Worm (Caenorhabditis elegans): ENCODE measurements around the gene T21E8.5.

The T21E8.5 gene

ce11 chrX:10900952-10901351 lies 15.0 kb downstream of the T21E8.5 start:
- TF ChIP-seq ztf-18 (tag; optimal IDR thresholded peaks at IDR 0.05): no peak
- TF ChIP-seq ztf-6 (GFP tag; IDR thresholded peaks at IDR 0.05): no peak
- TF ChIP-seq let-607 (tag; optimal IDR thresholded peaks at IDR 0.05): no peak
- TF ChIP-seq him-1 (tag; optimal IDR thresholded peaks at IDR 0.05): no peak
- TF ChIP-seq nhr-120 (GFP tag; IDR thresholded peaks at IDR 0.05): no peak
- no peak for TF ChIP-seq ceh-27 (GFP tag; optimal IDR thresholded peaks at IDR 0.05)
- TF ChIP-seq F55B11.4 (tag; optimal IDR thresholded peaks at IDR 0.05; ENCODE audit: borderline replicate concordance, insufficient read depth): no peak
- no peak for TF ChIP-seq F57C9.4 (tag; optimal IDR thresholded peaks at IDR 0.05)
- no peak for TF ChIP-seq attf-3 (GFP tag; conservative IDR thresholded peaks at IDR 0.05)
- no peak for TF ChIP-seq sdz-38 (tag; optimal IDR thresholded peaks at IDR 0.05)
- TF ChIP-seq chd-7 (tag; optimal IDR thresholded peaks at IDR 0.05): peak; percentile 45
- no peak for TF ChIP-seq athp-1 (tag; optimal IDR thresholded peaks at IDR 0.05)
- no peak for TF ChIP-seq unc-62 (GFP tag; optimal IDR thresholded peaks at IDR 0.05)
- peak; percentile 53 for TF ChIP-seq attf-5 (GFP tag; optimal IDR thresholded peaks at IDR 0.05)
- no peak for TF ChIP-seq pha-4 (tag; optimal IDR thresholded peaks at IDR 0.05)
- no peak for TF ChIP-seq snpc-1.3 (tag; optimal IDR thresholded peaks at IDR 0.05; ENCODE audit: insufficient read depth)
- TF ChIP-seq B0035.1 (tag; optimal IDR thresholded peaks at IDR 0.05): no peak
- no peak for TF ChIP-seq T26A5.8 (tag; optimal IDR thresholded peaks at IDR 0.05)
- no peak for TF ChIP-seq lin-35 (GFP tag; optimal IDR thresholded peaks at IDR 0.05)
- TF ChIP-seq mel-28 (tag; optimal IDR thresholded peaks at IDR 0.05; ENCODE audit: borderline replicate concordance): no peak
- TF ChIP-seq hsf-1 (GFP tag; IDR thresholded peaks at IDR 0.05): no peak
- no peak for TF ChIP-seq madf-8 (GFP tag; conservative IDR thresholded peaks at IDR 0.05)
- TF ChIP-seq nhr-80 (tag; optimal IDR thresholded peaks at IDR 0.05): no peak
- peak; percentile 57 for TF ChIP-seq K12H6.12 (tag; optimal IDR thresholded peaks at IDR 0.05)
- no peak for TF ChIP-seq efl-1 (GFP tag; optimal IDR thresholded peaks at IDR 0.05)
- no peak for TF ChIP-seq Y67H2A.10 (GFP tag; conservative IDR thresholded peaks at IDR 0.05)
- TF ChIP-seq ZK185.1 (tag; optimal IDR thresholded peaks at IDR 0.05; ENCODE audit: poor library complexity, severe bottlenecking): peak; percentile 31
- no peak for TF ChIP-seq F49E8.2 (tag; optimal IDR thresholded peaks at IDR 0.05; ENCODE audit: insufficient read depth)
- TF ChIP-seq cebp-1 (GFP tag; IDR thresholded peaks at IDR 0.05): no peak
- peak; percentile 35 for TF ChIP-seq cebp-1 (tag; optimal IDR thresholded peaks at IDR 0.05)
- no peak for TF ChIP-seq ets-4 (GFP tag; optimal IDR thresholded peaks at IDR 0.05)
- no peak for TF ChIP-seq F57A8.1 (GFP tag; optimal IDR thresholded peaks at IDR 0.05)
- TF ChIP-seq sea-2 (GFP tag; IDR thresholded peaks at IDR 0.05): no peak
- TF ChIP-seq somi-1 (GFP tag; optimal IDR thresholded peaks at IDR 0.05): peak; percentile 45
- TF ChIP-seq rpc-1 (optimal IDR thresholded peaks at IDR 0.05): no peak
- no peak for TF ChIP-seq rpc-1 (tag; optimal IDR thresholded peaks at IDR 0.05)
- no peak for TF ChIP-seq bed-1 (GFP tag; IDR thresholded peaks at IDR 0.05)
- TF ChIP-seq madf-3 (GFP tag; IDR thresholded peaks at IDR 0.05): no peak
- no peak for TF ChIP-seq nfyb-1 (GFP tag; IDR thresholded peaks at IDR 0.05)
- TF ChIP-seq F33H1.4 (GFP tag; IDR thresholded peaks at IDR 0.05): no peak
- no peak for TF ChIP-seq nhr-90 (tag; optimal IDR thresholded peaks at IDR 0.05)
- TF ChIP-seq ama-1 (optimal IDR thresholded peaks at IDR 0.05): no peak
- TF ChIP-seq ama-1 (GFP tag; optimal IDR thresholded peaks at IDR 0.05): no peak
- no peak for TF ChIP-seq gei-17 (GFP tag; optimal IDR thresholded peaks at IDR 0.05)
- TF ChIP-seq egrh-3 (GFP tag; IDR thresholded peaks at IDR 0.05): no peak
- TF ChIP-seq snpc-4 (GFP tag; optimal IDR thresholded peaks at IDR 0.05): no peak
- TF ChIP-seq snpc-4 (tag; optimal IDR thresholded peaks at IDR 0.05): no peak
- TF ChIP-seq dox-1 (GFP tag; IDR thresholded peaks at IDR 0.05): peak; percentile 49; the same call in 1 of the 2 replicates
- no peak for TF ChIP-seq mes-4 (tag; optimal IDR thresholded peaks at IDR 0.05)
- no peak for TF ChIP-seq nfya-2 (GFP tag; IDR thresholded peaks at IDR 0.05)
- no peak for TF ChIP-seq cebp-2 (GFP tag; IDR thresholded peaks at IDR 0.05)
